Worm (Caenorhabditis elegans) whole organism, young adult: ENCODE measurements around the gene R02D5.7.

Experiments
- B0035.1 ChIP-seq: sonication (generic microtip); optimal IDR thresholded peaks from 2 replicates; lab custom pipeline; 2016; ENCODE audit warnings: missing genetic modification characterization, mild to moderate bottlenecking, missing compliant biosample characterization, missing genotype, missing genetic modification reagents
- B0261.1 ChIP-seq: sonication (generic microtip); optimal IDR thresholded peaks from 2 replicates; lab custom pipeline; 2016; ENCODE audit warnings: mild to moderate bottlenecking, missing genetic modification characterization, moderate library complexity, missing compliant biosample characterization
- B0336.3 ChIP-seq: fragments of 200-800 bp; sonication (Bioruptor generic); IDR thresholded peaks from 2 replicates; pipeline ENCODE4 v1.3.6; 2022; ENCODE audit warnings: missing genetic modification characterization, missing compliant biosample characterization
- C17E4.6 ChIP-seq: fragments of 200-800 bp; sonication (Bioruptor generic); IDR thresholded peaks from 2 replicates; pipeline ENCODE4 v1.3.6; 2022; ENCODE audit warnings: missing genetic modification reagents, missing genetic modification characterization, missing compliant biosample characterization
- F52B5.7 ChIP-seq: sonication (generic microtip); optimal IDR thresholded peaks from 2 replicates; lab custom pipeline; 2016; ENCODE audit warnings: mild to moderate bottlenecking, missing genetic modification characterization, missing compliant biosample characterization
- K12H6.12 ChIP-seq: fragments of 200-800 bp; sonication (Bioruptor generic); optimal IDR thresholded peaks from 2 replicates; lab custom pipeline; 2018; ENCODE audit warnings: mild to moderate bottlenecking, missing genetic modification characterization, missing compliant biosample characterization
- Y53G8AR.9 ChIP-seq: fragments of 200-800 bp; sonication (Bioruptor generic); conservative IDR thresholded peaks from 2 replicates; pipeline ENCODE4 v1.3.6; 2022; ENCODE audit warnings: missing genetic modification reagents, missing genetic modification characterization, missing compliant biosample characterization
- Y56A3A.18 ChIP-seq: fragments of 200-800 bp; sonication (Bioruptor generic); IDR thresholded peaks from 2 replicates; pipeline ENCODE4 v1.3.6; 2022; ENCODE audit warnings: missing genetic modification reagents, missing genetic modification characterization, missing compliant biosample characterization
- Y67H2A.10 ChIP-seq: fragments of 200-800 bp; sonication (Bioruptor generic); conservative IDR thresholded peaks from 2 replicates; pipeline ENCODE4 v1.3.6; 2022; ENCODE audit warnings: missing genetic modification reagents, missing genetic modification characterization, missing compliant biosample characterization
- ZK185.1 ChIP-seq: sonication (generic microtip); optimal IDR thresholded peaks from 2 replicates; lab custom pipeline; 2016; ENCODE audit warnings: mild to moderate bottlenecking, missing genetic modification characterization, missing compliant biosample characterization; ENCODE audit not compliant: poor library complexity, severe bottlenecking
- akir-1 ChIP-seq: fragments of 200-800 bp; sonication (Bioruptor generic); optimal IDR thresholded peaks from 2 replicates; lab custom pipeline; 2018; ENCODE audit warnings: mild to moderate bottlenecking, missing genetic modification characterization, moderate library complexity, missing compliant biosample characterization
- aptf-3 ChIP-seq: fragments of 200-800 bp; sonication (Bioruptor generic); IDR thresholded peaks from 2 replicates; pipeline ENCODE4 v1.3.6; 2022; ENCODE audit warnings: missing genetic modification characterization, missing compliant biosample characterization
- attf-3 ChIP-seq: fragments of 200-800 bp; sonication (Bioruptor generic); conservative IDR thresholded peaks from 2 replicates; pipeline ENCODE4 v1.3.6; 2022; ENCODE audit warnings: missing genetic modification reagents, missing genetic modification characterization, missing compliant biosample characterization
- cebp-2 ChIP-seq: fragments of 200-800 bp; sonication (Bioruptor generic); IDR thresholded peaks from 2 replicates; pipeline ENCODE4 v1.3.6; 2022; ENCODE audit warnings: missing genetic modification characterization, missing compliant biosample characterization
- ceh-91 ChIP-seq: fragments of 200-800 bp; sonication (Bioruptor generic); IDR thresholded peaks from 2 replicates; pipeline ENCODE4 v1.3.6; 2022; ENCODE audit warnings: missing genetic modification reagents, missing genetic modification characterization, missing compliant biosample characterization
- dox-1 ChIP-seq: fragments of 200-800 bp; sonication (Bioruptor generic); IDR thresholded peaks from 2 replicates; pipeline ENCODE4 v1.3.6; 2022; ENCODE audit warnings: missing genetic modification reagents, missing genetic modification characterization, missing compliant biosample characterization
- dpff-1 ChIP-seq: sonication (generic microtip); optimal IDR thresholded peaks from 2 replicates; lab custom pipeline; 2017; ENCODE audit warnings: mild to moderate bottlenecking, missing genetic modification characterization, missing compliant biosample characterization
- him-1 ChIP-seq: sonication (generic microtip); optimal IDR thresholded peaks from 2 replicates; lab custom pipeline; 2016; ENCODE audit warnings: missing genotype, missing genetic modification reagents, missing genetic modification characterization, missing compliant biosample characterization
- hsf-1 ChIP-seq: fragments of 200-800 bp; sonication (Bioruptor generic); IDR thresholded peaks from 2 replicates; pipeline ENCODE4 v1.3.6; 2022; ENCODE audit warnings: missing genetic modification reagents, missing genetic modification characterization, missing compliant biosample characterization
- lag-1 ChIP-seq: fragments of 200-800 bp; sonication (Bioruptor generic); IDR thresholded peaks from 2 replicates; pipeline ENCODE4 v1.3.6; 2022; ENCODE audit warnings: missing genetic modification reagents, missing genetic modification characterization, missing compliant biosample characterization
- let-526 ChIP-seq: fragments of 200-800 bp; sonication (Bioruptor generic); IDR thresholded peaks from 2 replicates; pipeline ENCODE4 v1.3.6; 2022; ENCODE audit warnings: missing genetic modification reagents, missing genetic modification characterization, missing compliant biosample characterization
- lsl-1 ChIP-seq: fragments of 200-800 bp; sonication (Bioruptor generic); optimal IDR thresholded peaks from 2 replicates; lab custom pipeline; 2018; ENCODE audit warnings: mild to moderate bottlenecking, missing genetic modification characterization, moderate library complexity, missing compliant biosample characterization
- madf-6 ChIP-seq: fragments of 200-800 bp; sonication (Bioruptor generic); IDR thresholded peaks from 2 replicates; pipeline ENCODE4 v1.3.6; 2022; ENCODE audit warnings: missing genetic modification reagents, missing genetic modification characterization, missing compliant biosample characterization
- mes-4 ChIP-seq: sonication (generic microtip); optimal IDR thresholded peaks from 2 replicates; lab custom pipeline; 2016; ENCODE audit warnings: missing genotype, missing genetic modification characterization, missing compliant biosample characterization
- nhr-90 ChIP-seq: sonication (generic microtip); optimal IDR thresholded peaks from 2 replicates; lab custom pipeline; 2016; ENCODE audit warnings: missing genotype, mild to moderate bottlenecking, missing genetic modification characterization, missing compliant biosample characterization
- rpc-1 ChIP-seq, 2 experiments: fragments of 150-350 bp in 1 of 2; sonication (generic microtip) in 1 of 2; optimal IDR thresholded peaks; 2 replicates each; lab custom pipeline; 2014 to 2018; ENCODE audit warnings: missing biosample characterization in 1 of 2, missing genetic modification characterization in 1 of 2, missing genetic modification reagents in 1 of 2, missing genotype in 1 of 2
- tlf-1 ChIP-seq: fragments of 200-800 bp; sonication (Bioruptor generic); optimal IDR thresholded peaks from 2 replicates; lab custom pipeline; 2018; ENCODE audit warnings: mild to moderate bottlenecking, missing genetic modification characterization, missing compliant biosample characterization
- unc-130 ChIP-seq: sonication (generic microtip); optimal IDR thresholded peaks from 2 replicates; lab custom pipeline; 2016; ENCODE audit warnings: missing genetic modification reagents, missing genetic modification characterization, missing compliant biosample characterization
- zfh-2 ChIP-seq: fragments of 200-800 bp; sonication (Bioruptor generic); conservative IDR thresholded peaks from 2 replicates; pipeline ENCODE4 v1.3.6; 2022; ENCODE audit warnings: missing genetic modification reagents, missing genetic modification characterization, missing compliant biosample characterization
- ztf-25 ChIP-seq: fragments of 200-800 bp; sonication (Bioruptor generic); IDR thresholded peaks from 2 replicates; pipeline ENCODE4 v1.3.6; 2022; ENCODE audit warnings: missing genetic modification reagents, missing genetic modification characterization, missing compliant biosample characterization
- ztf-28 ChIP-seq: fragments of 200-800 bp; sonication (Bioruptor generic); IDR thresholded peaks from 2 replicates; pipeline ENCODE4 v1.3.6; 2022; ENCODE audit warnings: missing genetic modification reagents, missing genetic modification characterization, missing compliant biosample characterization

The R02D5.7 gene

ce11 chrV:14519268-14519667 lies 38.0 kb upstream of the R02D5.7 start, which contains the start of gene R02D5.8:
TSS of gene R02D5.8 (minus strand) at chrV:14519368.
- no peak for TF ChIP-seq K12H6.12 (tag; lab: Kevin White, UChicago)
- TF ChIP-seq ztf-28, result no peak
- TF ChIP-seq hsf-1 (GFP tag; lab: Robert Waterston, UW), result no peak
- TF ChIP-seq aptf-3 (GFP tag; lab: Robert Waterston, UW), result no peak
- TF ChIP-seq lsl-1 (GFP tag; lab: Kevin White, UChicago), result no peak

- TF ChIP-seq dpff-1 (tag; lab: Kevin White, UChicago), result no peak
- no peak for TF ChIP-seq Y67H2A.10 (GFP tag; lab: Robert Waterston, UW)
- TF ChIP-seq mes-4 (tag; lab: Kevin White, UChicago), result no peak
- TF ChIP-seq B0336.3 (GFP tag; lab: Robert Waterston, UW), result no peak
- TF ChIP-seq Y53G8AR.9 (GFP tag; lab: Robert Waterston, UW), result no peak
- no peak for TF ChIP-seq aptf-3 (GFP tag; lab: Robert Waterston, UW)
- TF ChIP-seq rpc-1 (optimal IDR thresholded peaks at IDR 0.05; lab: Kevin White, UChicago), result no peak
- TF ChIP-seq rpc-1 (tag; optimal IDR thresholded peaks at IDR 0.05; lab: Kevin White, UChicago), result no peak
Measured at ce11 chrV:14518010-14518409, 36.7 kb upstream of the R02D5.7 start, which contains the start of gene R02D5.6. TSS of gene R02D5.6 (minus strand) at chrV:14518110.

ce11 chrV:14510746-14511145 lies 29.4 kb upstream of the R02D5.7 start, which contains the start of gene R02D5.9:
TSS of gene R02D5.9 (minus strand) at chrV:14511123.
- TF ChIP-seq lsl-1 (GFP tag; lab: Kevin White, UChicago), result no peak
- TF ChIP-seq B0261.1 (tag; lab: Kevin White, UChicago), result no peak
- no peak for TF ChIP-seq akir-1 (GFP tag; lab: Kevin White, UChicago)
- no peak for TF ChIP-seq Y56A3A.18 (GFP tag; lab: Robert Waterston, UW)
- no peak for TF ChIP-seq C17E4.6 (GFP tag; lab: Robert Waterston, UW)
- TF ChIP-seq let-526, result no peak

ce11 chrV:14508556-14508955 lies 27.3 kb upstream of the R02D5.7 start:
- TF ChIP-seq F52B5.7 (no peak), madf-6 (GFP tag; lab: Robert Waterston, UW) (no peak), B0035.1 (no peak), ceh-91 (no peak), tlf-1 (GFP tag; lab: Kevin White, UChicago) (no peak), nhr-90 (tag; lab: Kevin White, UChicago) (no peak), dox-1 (no peak), ztf-25 (GFP tag; lab: Robert Waterston, UW) (no peak), lag-1 (GFP tag; lab: Robert Waterston, UW) (no peak), unc-130 (GFP tag; lab: Kevin White, UChicago) (no peak)
- TF ChIP-seq, all 124 proteins: peak for 0

- no peak for TF ChIP-seq zfh-2 (GFP tag; lab: Robert Waterston, UW)
- no peak for TF ChIP-seq ZK185.1 (tag; lab: Kevin White, UChicago)
- TF ChIP-seq cebp-2 (GFP tag; lab: Robert Waterston, UW), result no peak
- TF ChIP-seq ztf-25 (GFP tag; lab: Robert Waterston, UW), result 0 out of 2 replicates have a peak, but pooled peaks have one; percentile 48
- TF ChIP-seq attf-3 (GFP tag; lab: Robert Waterston, UW), result no peak
- no peak for TF ChIP-seq him-1 (tag; lab: Kevin White, UChicago)
- no peak for TF ChIP-seq hsf-1 (GFP tag; lab: Robert Waterston, UW)
Measured at ce11 chrV:14508005-14508521, 26.8 kb upstream of the R02D5.7 start, which contains the start of gene R02D5.1. TSS of gene R02D5.1 (plus strand) at chrV:14508249.
